Worm (Caenorhabditis elegans) whole organism, mixed stage, embryonic: ENCODE data around the gene nhr-139.

ENCODE experiments used
- M03D4.4 ChIP-seq: sonication (generic microtip); optimal IDR thresholded peaks from 2 replicates; lab custom pipeline; 2017; ENCODE audit warnings: mild to moderate bottlenecking, missing genetic modification characterization, missing compliant biosample characterization
- bed-3 ChIP-seq: fragments of 200-800 bp; sonication (Bioruptor generic); optimal IDR thresholded peaks from 3 replicates; lab custom pipeline; 2018; ENCODE audit warnings: mild to moderate bottlenecking, missing genetic modification characterization, moderate library complexity, missing compliant biosample characterization
- blmp-1 ChIP-seq: fragments of 150-350 bp; optimal IDR thresholded peaks from 2 replicates; lab custom pipeline; 2014; ENCODE audit warnings: missing biosample characterization, missing genetic modification characterization
- ceh-39 ChIP-seq: fragments of 150-350 bp; optimal IDR thresholded peaks from 2 replicates; lab custom pipeline; 2014; ENCODE audit warnings: missing biosample characterization, missing genetic modification characterization
- ceh-43 ChIP-seq: fragments of 200-800 bp; sonication (Bioruptor generic); optimal IDR thresholded peaks from 2 replicates; lab custom pipeline; 2018; ENCODE audit warnings: mild to moderate bottlenecking, missing genetic modification characterization, moderate library complexity, missing compliant biosample characterization
- ceh-83 ChIP-seq: fragments of 200-800 bp; sonication (Bioruptor generic); optimal IDR thresholded peaks from 2 replicates; lab custom pipeline; 2018; ENCODE audit warnings: mild to moderate bottlenecking, missing genetic modification characterization, missing compliant biosample characterization
- ces-1 ChIP-seq: fragments of 150-350 bp; optimal IDR thresholded peaks from 2 replicates; lab custom pipeline; 2014; ENCODE audit warnings: missing biosample characterization, missing genetic modification reagents, missing genetic modification characterization
- cnd-1 ChIP-seq: fragments of 200-800 bp; sonication (Bioruptor generic); optimal IDR thresholded peaks from 2 replicates; lab custom pipeline; 2018; ENCODE audit warnings: mild to moderate bottlenecking, missing genetic modification characterization, missing compliant biosample characterization
- elt-1 ChIP-seq: sonication (generic microtip); optimal IDR thresholded peaks from 2 replicates; lab custom pipeline; 2017; ENCODE audit warnings: missing genetic modification characterization, mild to moderate bottlenecking, missing compliant biosample characterization, antibody characterized with exemption, moderate library complexity, borderline replicate concordance; ENCODE audit not compliant: insufficient read depth
- flh-1 ChIP-seq: fragments of 200-800 bp; sonication (Bioruptor generic); optimal IDR thresholded peaks from 2 replicates; lab custom pipeline; 2018; ENCODE audit warnings: mild to moderate bottlenecking, missing genetic modification characterization, moderate library complexity, missing compliant biosample characterization
- ham-2 ChIP-seq: fragments of 200-800 bp; sonication (Bioruptor generic); optimal IDR thresholded peaks from 2 replicates; lab custom pipeline; 2018; ENCODE audit warnings: mild to moderate bottlenecking, missing genetic modification characterization, missing compliant biosample characterization
- lin-32 ChIP-seq: fragments of 200-800 bp; sonication (Bioruptor generic); optimal IDR thresholded peaks from 2 replicates; lab custom pipeline; 2018; ENCODE audit warnings: mild to moderate bottlenecking, missing genetic modification characterization, missing compliant biosample characterization
- lsy-2 ChIP-seq: fragments of 150-350 bp; optimal IDR thresholded peaks from 2 replicates; lab custom pipeline; 2014; ENCODE audit warnings: missing biosample characterization, missing genetic modification characterization
- mab-5 ChIP-seq: fragments of 150-350 bp; optimal IDR thresholded peaks from 2 replicates; lab custom pipeline; 2014; ENCODE audit warnings: missing biosample characterization, missing genetic modification characterization
- mep-1 ChIP-seq: fragments of 150-350 bp; optimal IDR thresholded peaks from 2 replicates; lab custom pipeline; 2017; ENCODE audit warnings: missing biosample characterization, missing genetic modification reagents, missing genetic modification characterization, inconsistent platforms
- nhr-12 ChIP-seq: fragments of 150-350 bp; optimal IDR thresholded peaks from 2 replicates; lab custom pipeline; 2014; ENCODE audit warnings: missing biosample characterization, missing genetic modification characterization
- nhr-2 ChIP-seq: fragments of 150-350 bp; optimal IDR thresholded peaks from 2 replicates; lab custom pipeline; 2014; ENCODE audit warnings: missing biosample characterization, missing genetic modification characterization
- nhr-237 ChIP-seq: fragments of 150-350 bp; optimal IDR thresholded peaks from 2 replicates; lab custom pipeline; 2014; ENCODE audit warnings: missing biosample characterization, missing genetic modification characterization
- nhr-76 ChIP-seq: sonication (generic microtip); optimal IDR thresholded peaks from 2 replicates; lab custom pipeline; 2017; ENCODE audit warnings: missing biosample characterization, missing genetic modification characterization
- pha-4 ChIP-seq: fragments of 150-350 bp; optimal IDR thresholded peaks from 2 replicates; lab custom pipeline; 2018; ENCODE audit warnings: missing biosample characterization, missing genetic modification reagents, missing genetic modification characterization
- sem-2 ChIP-seq: fragments of 200-800 bp; sonication (Bioruptor generic); optimal IDR thresholded peaks from 2 replicates; lab custom pipeline; 2018; ENCODE audit warnings: mild to moderate bottlenecking, missing genetic modification characterization, missing compliant biosample characterization
- snpc-4 ChIP-seq: fragments of 150-350 bp; optimal IDR thresholded peaks from 2 replicates; lab custom pipeline; 2014; ENCODE audit warnings: missing biosample characterization, missing genetic modification characterization
- sptf-1 ChIP-seq: sonication (generic microtip); optimal IDR thresholded peaks from 2 replicates; lab custom pipeline; 2017; ENCODE audit warnings: mild to moderate bottlenecking, missing genetic modification characterization, moderate library complexity, missing compliant biosample characterization
- unc-120 ChIP-seq: sonication (generic microtip); optimal IDR thresholded peaks from 2 replicates; lab custom pipeline; 2017; ENCODE audit warnings: missing genetic modification characterization, missing compliant biosample characterization; ENCODE audit not compliant: poor library complexity, severe bottlenecking
- unc-39 ChIP-seq: fragments of 150-350 bp; optimal IDR thresholded peaks from 2 replicates; lab custom pipeline; 2014; ENCODE audit warnings: missing biosample characterization, missing genetic modification characterization
- unc-62 ChIP-seq: fragments of 150-350 bp; optimal IDR thresholded peaks from 2 replicates; lab custom pipeline; 2014; ENCODE audit warnings: missing biosample characterization, missing genetic modification reagents, missing genetic modification characterization
- zip-8 ChIP-seq: fragments of 150-350 bp; optimal IDR thresholded peaks from 2 replicates; lab custom pipeline; 2014; ENCODE audit warnings: missing biosample characterization, missing genetic modification characterization
- ztf-11 ChIP-seq: fragments of 150-350 bp; optimal IDR thresholded peaks from 2 replicates; lab custom pipeline; 2014; ENCODE audit warnings: missing biosample characterization, missing genetic modification characterization

Gene nhr-139

DNA sequence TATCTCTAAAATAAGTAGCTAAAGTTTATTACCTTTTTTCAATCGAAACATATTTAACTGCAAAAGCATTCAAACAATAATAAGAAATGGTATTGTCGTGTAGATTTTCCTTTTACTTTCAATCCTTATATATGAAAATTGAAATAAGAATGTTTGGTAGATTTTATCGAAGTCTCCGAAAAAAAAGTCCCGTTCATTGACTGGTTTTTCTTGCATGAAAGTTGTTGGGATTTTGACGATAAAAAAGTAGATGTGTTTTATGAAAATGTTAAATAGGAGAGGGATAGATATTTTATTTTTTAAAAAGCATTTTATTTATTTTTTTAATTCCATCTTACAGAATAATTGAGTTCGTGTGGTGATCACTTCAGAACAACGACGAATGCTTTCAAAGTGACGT, 28.3 kb upstream of the nhr-139 start, which contains the start of gene C33G8.13:
C33G8.13 (minus strand) TSS at position 101 of the 400 bp plus-strand sequence.
- TF ChIP-seq nhr-237 (tag; lab: Kevin White, UChicago) (no peak), mep-1 (tag; lab: Kevin White, UChicago) (no peak), nhr-2 (no peak), sptf-1 (tag; lab: Kevin White, UChicago) (no peak), mab-5 (no peak), ceh-83 (GFP tag; lab: Kevin White, UChicago) (no peak), blmp-1 (tag; lab: Kevin White, UChicago) (no peak), ceh-39 (no peak), flh-1 (GFP tag; lab: Kevin White, UChicago) (no peak), lsy-2 (tag; lab: Kevin White, UChicago) (no peak), ztf-11 (tag; lab: Kevin White, UChicago) (no peak), unc-62 (GFP tag; lab: Kevin White, UChicago) (no peak), ham-2 (GFP tag; lab: Kevin White, UChicago) (no peak)

DNA sequence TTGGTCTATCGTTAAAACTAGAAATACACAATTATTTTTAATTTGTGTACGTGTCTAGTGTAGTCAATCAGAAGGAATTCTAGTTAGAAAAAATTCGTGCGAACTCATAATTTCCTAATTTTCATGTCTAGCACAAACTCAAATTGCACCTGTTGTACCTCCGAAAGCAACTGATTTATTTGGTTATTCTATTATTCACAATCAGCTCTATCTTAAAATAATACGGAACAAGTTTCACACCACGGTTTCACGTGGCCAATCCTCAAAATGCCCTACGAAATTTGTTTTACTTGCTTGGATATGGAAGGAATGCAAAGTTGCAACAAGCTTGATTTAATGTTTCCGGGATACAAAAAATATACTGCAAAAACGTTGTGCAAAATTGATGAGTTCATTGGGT, 25.0 kb upstream of the nhr-139 start, which contains the start of gene srw-127:
srw-127 (plus strand) TSS at position 301 of the 400 bp plus-strand sequence.
- TF ChIP-seq unc-39 (tag; lab: Kevin White, UChicago), result no peak
- TF ChIP-seq elt-1, result no peak
- no peak for TF ChIP-seq unc-62 (GFP tag; lab: Kevin White, UChicago)
- no peak for TF ChIP-seq cnd-1
- TF ChIP-seq sem-2 (GFP tag; lab: Kevin White, UChicago), result no peak
- TF ChIP-seq ceh-83 (GFP tag; lab: Kevin White, UChicago), result no peak
- TF ChIP-seq unc-120 (tag; lab: Kevin White, UChicago), result no peak
- no peak for TF ChIP-seq nhr-12 (tag; lab: Kevin White, UChicago)
- no peak for TF ChIP-seq ceh-43 (GFP tag; lab: Kevin White, UChicago)

DNA sequence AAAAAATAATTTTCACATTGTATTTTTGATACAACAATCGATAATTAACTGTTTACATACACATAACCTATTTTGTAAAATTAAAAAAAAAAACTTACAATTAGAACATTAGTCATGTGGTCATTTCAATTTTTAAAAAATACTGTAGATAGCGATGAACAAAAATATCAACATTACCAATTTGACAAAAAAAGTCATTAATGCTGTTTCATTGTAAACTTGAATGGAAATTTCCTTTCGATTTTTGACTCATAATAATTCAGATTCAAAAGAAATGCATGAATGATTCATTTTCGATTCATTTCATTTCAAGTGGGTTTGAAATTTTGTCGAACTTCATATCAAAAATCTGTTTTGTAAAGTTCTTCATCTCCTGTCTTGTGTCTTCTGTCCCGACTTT, 21.9 kb upstream of the nhr-139 start, which contains the start of gene C33G8.2:
C33G8.2 (plus strand) TSS at position 301 of the 400 bp plus-strand sequence.
- no peak for TF ChIP-seq ceh-39

DNA sequence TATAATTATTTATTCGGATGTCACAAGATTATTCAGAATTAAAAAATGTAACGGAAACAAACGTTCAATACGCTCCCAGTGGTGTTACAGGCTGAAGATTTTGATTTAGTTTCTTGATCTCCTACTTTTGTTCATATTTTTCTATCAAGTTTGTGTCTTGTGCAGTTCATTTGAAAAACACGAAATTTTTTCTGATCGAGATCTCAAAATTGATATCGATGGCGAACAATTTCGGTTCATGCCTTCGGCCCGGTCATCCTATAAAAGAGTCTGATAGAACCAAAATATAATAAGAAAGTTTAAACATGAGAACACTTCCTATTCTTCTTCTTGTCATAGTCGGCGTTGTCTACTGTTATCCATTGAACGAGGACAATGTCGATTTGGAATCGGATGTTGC, 19.7 kb upstream of the nhr-139 start, which contains the start of gene drd-10:
drd-10 (plus strand) TSS at position 301 of the 400 bp plus-strand sequence.
- TF ChIP-seq ceh-83 (GFP tag; lab: Kevin White, UChicago) (no peak), lin-32 (GFP tag; lab: Kevin White, UChicago) (no peak), sem-2 (GFP tag; lab: Kevin White, UChicago) (no peak), flh-1 (GFP tag; lab: Kevin White, UChicago) (no peak), unc-62 (GFP tag; lab: Kevin White, UChicago) (no peak), cnd-1 (no peak), unc-120 (tag; lab: Kevin White, UChicago) (no peak), mab-5 (no peak), ceh-43 (GFP tag; lab: Kevin White, UChicago) (no peak), ces-1 (GFP tag; lab: Kevin White, UChicago) (no peak), snpc-4 (tag; lab: Kevin White, UChicago) (no peak), nhr-2 (no peak), ztf-11 (tag; lab: Kevin White, UChicago) (no peak)

DNA sequence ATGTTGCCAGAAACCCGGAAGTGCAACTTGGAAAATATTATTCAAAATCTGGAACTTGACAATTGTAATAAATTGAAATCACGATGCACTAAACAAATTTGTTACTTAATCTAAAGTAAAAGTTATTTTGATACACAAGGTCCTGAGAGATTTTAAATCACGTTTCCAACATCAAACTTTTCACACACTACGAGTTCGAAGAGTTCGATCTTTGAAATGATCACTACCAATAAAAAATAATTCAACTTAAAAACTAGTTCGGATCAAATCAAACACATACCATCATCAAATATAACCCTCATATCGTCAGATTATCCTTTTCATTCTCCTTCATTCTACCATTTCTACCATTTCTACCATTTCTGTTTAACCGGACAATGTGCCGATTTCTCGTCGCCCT, 18.4 kb upstream of the nhr-139 start, which contains the start of gene spig-10:
spig-10 (plus strand) TSS at position 301 of the 400 bp plus-strand sequence.
- TF ChIP-seq lin-32 (GFP tag; lab: Kevin White, UChicago), result no peak
- TF ChIP-seq nhr-12 (tag; lab: Kevin White, UChicago), result no peak
- TF ChIP-seq zip-8 (tag; lab: Kevin White, UChicago), result no peak
- no peak for TF ChIP-seq ceh-43 (GFP tag; lab: Kevin White, UChicago)

DNA sequence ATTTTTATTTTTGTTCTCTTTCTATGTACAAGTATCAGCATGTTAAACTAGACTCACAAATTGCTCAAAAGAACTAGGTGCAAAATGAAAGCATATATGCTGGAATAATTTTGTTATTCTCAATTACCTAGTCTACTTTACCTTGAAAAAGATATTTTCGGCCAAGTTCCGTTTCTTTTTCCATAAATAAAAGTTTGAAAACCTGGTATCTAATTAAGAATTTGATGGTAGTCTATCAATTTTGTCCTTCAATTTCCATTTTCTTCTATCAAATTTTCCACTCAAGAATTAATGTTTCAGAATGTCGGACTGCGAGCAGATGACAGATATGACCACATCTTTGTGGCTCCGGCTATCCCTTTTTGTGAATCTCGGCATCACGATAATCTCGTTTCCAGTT, 16.3 kb upstream of the nhr-139 start, which contains the start of gene srab-4:
srab-4 (plus strand) TSS at position 301 of the 400 bp plus-strand sequence.
- no peak for TF ChIP-seq lin-32 (GFP tag; lab: Kevin White, UChicago)
- TF ChIP-seq ham-2 (GFP tag; lab: Kevin White, UChicago), result no peak
- TF ChIP-seq cnd-1, result no peak
- no peak for TF ChIP-seq sptf-1 (tag; lab: Kevin White, UChicago)
- no peak for TF ChIP-seq unc-62 (GFP tag; lab: Kevin White, UChicago)
- no peak for TF ChIP-seq nhr-76 (tag; lab: Kevin White, UChicago)
- TF ChIP-seq flh-1 (GFP tag; lab: Kevin White, UChicago), result no peak
- TF ChIP-seq M03D4.4 (tag; lab: Kevin White, UChicago), result no peak
- TF ChIP-seq unc-39 (tag; lab: Kevin White, UChicago), result no peak
- TF ChIP-seq pha-4, result no peak
- no peak for TF ChIP-seq ceh-43 (GFP tag; lab: Kevin White, UChicago)
- TF ChIP-seq lsy-2 (tag; lab: Kevin White, UChicago), result no peak
- TF ChIP-seq bed-3 (GFP tag; lab: Kevin White, UChicago), result no peak
- TF ChIP-seq nhr-12 (tag; lab: Kevin White, UChicago), result no peak
- no peak for TF ChIP-seq elt-1
- no peak for TF ChIP-seq ces-1 (GFP tag; lab: Kevin White, UChicago)
